Worm (Caenorhabditis elegans) whole organism, mixed stage, embryonic: ENCODE data around the gene C17H12.8.

Experiments used
- M03D4.4 ChIP-seq: sonication (generic microtip); optimal IDR thresholded peaks from 2 replicates; lab custom pipeline; 2017; ENCODE audit warnings: mild to moderate bottlenecking, missing genetic modification characterization, missing compliant biosample characterization
- bed-3 ChIP-seq: fragments of 200-800 bp; sonication (Bioruptor generic); optimal IDR thresholded peaks from 3 replicates; lab custom pipeline; 2018; ENCODE audit warnings: mild to moderate bottlenecking, missing genetic modification characterization, moderate library complexity, missing compliant biosample characterization
- ceh-39 ChIP-seq: fragments of 150-350 bp; optimal IDR thresholded peaks from 2 replicates; lab custom pipeline; 2014; ENCODE audit warnings: missing biosample characterization, missing genetic modification characterization
- ceh-43 ChIP-seq: fragments of 200-800 bp; sonication (Bioruptor generic); optimal IDR thresholded peaks from 2 replicates; lab custom pipeline; 2018; ENCODE audit warnings: mild to moderate bottlenecking, missing genetic modification characterization, moderate library complexity, missing compliant biosample characterization
- ces-1 ChIP-seq: fragments of 150-350 bp; optimal IDR thresholded peaks from 2 replicates; lab custom pipeline; 2014; ENCODE audit warnings: missing biosample characterization, missing genetic modification reagents, missing genetic modification characterization
- cnd-1 ChIP-seq: fragments of 200-800 bp; sonication (Bioruptor generic); optimal IDR thresholded peaks from 2 replicates; lab custom pipeline; 2018; ENCODE audit warnings: mild to moderate bottlenecking, missing genetic modification characterization, missing compliant biosample characterization
- drap-1 ChIP-seq: fragments of 200-800 bp; sonication (Bioruptor generic); optimal IDR thresholded peaks from 3 replicates; lab custom pipeline; 2018; ENCODE audit warnings: mild to moderate bottlenecking, missing genetic modification characterization, missing compliant biosample characterization
- elt-1 ChIP-seq: sonication (generic microtip); optimal IDR thresholded peaks from 2 replicates; lab custom pipeline; 2017; ENCODE audit warnings: missing genetic modification characterization, mild to moderate bottlenecking, missing compliant biosample characterization, antibody characterized with exemption, moderate library complexity, borderline replicate concordance; ENCODE audit not compliant: insufficient read depth
- elt-3 ChIP-seq: fragments of 150-350 bp; optimal IDR thresholded peaks from 2 replicates; lab custom pipeline; 2014; ENCODE audit warnings: missing biosample characterization, missing genetic modification characterization
- flh-1 ChIP-seq: fragments of 200-800 bp; sonication (Bioruptor generic); optimal IDR thresholded peaks from 2 replicates; lab custom pipeline; 2018; ENCODE audit warnings: mild to moderate bottlenecking, missing genetic modification characterization, moderate library complexity, missing compliant biosample characterization
- ham-2 ChIP-seq: fragments of 200-800 bp; sonication (Bioruptor generic); optimal IDR thresholded peaks from 2 replicates; lab custom pipeline; 2018; ENCODE audit warnings: mild to moderate bottlenecking, missing genetic modification characterization, missing compliant biosample characterization
- hlh-1 ChIP-seq: fragments of 150-350 bp; optimal IDR thresholded peaks from 2 replicates; lab custom pipeline; 2014; ENCODE audit warnings: missing biosample characterization, missing genetic modification reagents, missing genetic modification characterization
- lin-13 ChIP-seq: fragments of 150-350 bp; optimal IDR thresholded peaks from 2 replicates; lab custom pipeline; 2014; ENCODE audit warnings: missing biosample characterization, missing genetic modification characterization
- lin-32 ChIP-seq: fragments of 200-800 bp; sonication (Bioruptor generic); optimal IDR thresholded peaks from 2 replicates; lab custom pipeline; 2018; ENCODE audit warnings: mild to moderate bottlenecking, missing genetic modification characterization, missing compliant biosample characterization
- lsy-2 ChIP-seq: fragments of 150-350 bp; optimal IDR thresholded peaks from 2 replicates; lab custom pipeline; 2014; ENCODE audit warnings: missing biosample characterization, missing genetic modification characterization
- mep-1 ChIP-seq: fragments of 150-350 bp; optimal IDR thresholded peaks from 2 replicates; lab custom pipeline; 2017; ENCODE audit warnings: missing biosample characterization, missing genetic modification reagents, missing genetic modification characterization, inconsistent platforms
- mls-2 ChIP-seq: sonication (generic microtip); optimal IDR thresholded peaks from 2 replicates; lab custom pipeline; 2016; ENCODE audit warnings: mild to moderate bottlenecking, missing genetic modification characterization, moderate library complexity, missing compliant biosample characterization
- nhr-12 ChIP-seq: fragments of 150-350 bp; optimal IDR thresholded peaks from 2 replicates; lab custom pipeline; 2014; ENCODE audit warnings: missing biosample characterization, missing genetic modification characterization
- nhr-2 ChIP-seq: fragments of 150-350 bp; optimal IDR thresholded peaks from 2 replicates; lab custom pipeline; 2014; ENCODE audit warnings: missing biosample characterization, missing genetic modification characterization
- nhr-28 ChIP-seq: fragments of 150-350 bp; optimal IDR thresholded peaks from 2 replicates; lab custom pipeline; 2014; ENCODE audit warnings: missing biosample characterization, missing genetic modification characterization
- nhr-76 ChIP-seq: sonication (generic microtip); optimal IDR thresholded peaks from 2 replicates; lab custom pipeline; 2017; ENCODE audit warnings: missing biosample characterization, missing genetic modification characterization
- pha-4 ChIP-seq: fragments of 150-350 bp; optimal IDR thresholded peaks from 2 replicates; lab custom pipeline; 2018; ENCODE audit warnings: missing biosample characterization, missing genetic modification reagents, missing genetic modification characterization
- snpc-4 ChIP-seq: fragments of 150-350 bp; optimal IDR thresholded peaks from 2 replicates; lab custom pipeline; 2014; ENCODE audit warnings: missing biosample characterization, missing genetic modification characterization
- sptf-1 ChIP-seq: sonication (generic microtip); optimal IDR thresholded peaks from 2 replicates; lab custom pipeline; 2017; ENCODE audit warnings: mild to moderate bottlenecking, missing genetic modification characterization, moderate library complexity, missing compliant biosample characterization
- tbx-8 ChIP-seq: fragments of 200-800 bp; sonication (Bioruptor generic); optimal IDR thresholded peaks from 2 replicates; lab custom pipeline; 2018; ENCODE audit warnings: mild to moderate bottlenecking, missing genetic modification characterization, moderate library complexity, missing compliant biosample characterization
- unc-39 ChIP-seq: fragments of 150-350 bp; optimal IDR thresholded peaks from 2 replicates; lab custom pipeline; 2014; ENCODE audit warnings: missing biosample characterization, missing genetic modification characterization
- unc-62 ChIP-seq: fragments of 150-350 bp; optimal IDR thresholded peaks from 2 replicates; lab custom pipeline; 2014; ENCODE audit warnings: missing biosample characterization, missing genetic modification reagents, missing genetic modification characterization
- zip-8 ChIP-seq: fragments of 150-350 bp; optimal IDR thresholded peaks from 2 replicates; lab custom pipeline; 2014; ENCODE audit warnings: missing biosample characterization, missing genetic modification characterization
- ztf-11 ChIP-seq: fragments of 150-350 bp; optimal IDR thresholded peaks from 2 replicates; lab custom pipeline; 2014; ENCODE audit warnings: missing biosample characterization, missing genetic modification characterization

Gene C17H12.8

DNA sequence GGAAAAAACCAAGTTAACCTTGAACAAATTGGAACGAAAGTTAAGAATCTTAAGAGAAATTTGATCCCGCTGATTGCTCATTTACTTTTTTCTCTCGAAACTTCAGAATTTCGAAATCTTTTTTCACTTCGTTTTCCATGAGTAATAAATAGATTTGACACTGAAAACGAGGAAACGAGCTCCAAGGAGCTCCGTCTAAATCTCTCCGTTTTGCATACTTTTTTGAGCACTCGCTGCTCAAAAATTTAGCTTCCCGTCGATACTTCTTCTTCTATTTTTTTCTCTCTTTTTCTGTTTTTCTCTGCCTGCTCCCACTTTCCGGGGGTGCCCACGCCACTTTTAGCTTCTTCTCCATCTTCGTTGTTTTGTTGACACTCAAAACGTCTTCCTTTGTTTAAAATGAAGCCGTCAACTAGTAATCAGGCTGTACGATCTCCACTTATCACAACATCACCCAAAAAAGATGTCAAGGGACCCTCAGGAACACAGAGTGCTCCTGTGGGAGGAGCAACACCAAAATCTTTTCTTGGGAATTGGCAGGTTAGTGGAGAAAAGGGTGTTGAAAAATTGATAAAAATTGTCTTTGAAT lies 11.9 kb upstream of the C17H12.8 start, which contains the start of gene C17H12.10:
C17H12.10 (plus strand) TSS at position 325 of the 589 bp plus-strand sequence.
- no peak for TF ChIP-seq hlh-1 (tag; lab: Kevin White, UChicago)
- no peak for TF ChIP-seq snpc-4 (tag; lab: Kevin White, UChicago)
- TF ChIP-seq ceh-39 (tag; lab: Kevin White, UChicago), result no peak
- TF ChIP-seq ces-1 (GFP tag; lab: Kevin White, UChicago), result peak; percentile 84
- TF ChIP-seq nhr-2 (tag; lab: Kevin White, UChicago), result no peak
- no peak for TF ChIP-seq elt-1

- TF ChIP-seq mls-2 (tag; lab: Kevin White, UChicago), result no peak
- TF ChIP-seq lin-13 (tag; lab: Kevin White, UChicago), result no peak
- TF ChIP-seq cnd-1 (tag; lab: Kevin White, UChicago), result no peak
- no peak for TF ChIP-seq lin-32 (GFP tag; lab: Kevin White, UChicago)
- TF ChIP-seq ceh-43 (GFP tag; lab: Kevin White, UChicago), result no peak
- no peak for TF ChIP-seq hlh-1 (tag; lab: Kevin White, UChicago)
- TF ChIP-seq bed-3 (GFP tag; lab: Kevin White, UChicago), result no peak
- no peak for TF ChIP-seq unc-39 (tag; lab: Kevin White, UChicago)
- no peak for TF ChIP-seq flh-1 (GFP tag; lab: Kevin White, UChicago)
- no peak for TF ChIP-seq lsy-2
- TF ChIP-seq zip-8 (tag; lab: Kevin White, UChicago), result no peak
- TF ChIP-seq ces-1 (GFP tag; lab: Kevin White, UChicago), result peak; percentile 63
- TF ChIP-seq mep-1 (tag; lab: Kevin White, UChicago), result peak; percentile 20
- no peak for TF ChIP-seq nhr-12 (tag; lab: Kevin White, UChicago)
- no peak for TF ChIP-seq nhr-28 (tag; lab: Kevin White, UChicago)
- no peak for TF ChIP-seq ztf-11 (tag; lab: Kevin White, UChicago)
- peak; percentile 54 for TF ChIP-seq ham-2 (GFP tag; lab: Kevin White, UChicago)
- TF ChIP-seq snpc-4 (tag; lab: Kevin White, UChicago), result no peak
- TF ChIP-seq drap-1 (GFP tag; lab: Kevin White, UChicago), result peak; percentile 27
- TF ChIP-seq sptf-1 (tag; lab: Kevin White, UChicago), result peak; percentile 6
- no peak for TF ChIP-seq nhr-2 (tag; lab: Kevin White, UChicago)
Observed at ce11 chrIV:6809756-6810155, 8.7 kb upstream of the C17H12.8 start.

DNA sequence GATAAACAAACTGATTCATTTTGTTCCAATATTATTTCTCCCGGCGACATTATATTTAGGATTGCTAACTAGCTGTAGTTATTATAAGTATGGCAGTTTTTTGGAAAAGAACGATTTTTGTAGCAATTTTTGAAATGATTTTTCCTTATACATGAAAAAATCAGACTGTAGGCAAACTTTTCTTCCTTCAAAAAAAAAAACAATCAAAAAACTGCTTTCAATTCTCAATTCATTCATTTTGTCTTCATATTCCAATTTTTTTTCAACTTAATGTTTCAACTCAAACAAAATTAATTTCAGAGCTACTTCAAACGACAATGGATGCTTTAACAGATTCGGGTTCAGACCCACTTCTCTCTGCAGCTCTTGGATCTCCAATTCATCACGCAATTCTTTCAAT lies 6.7 kb upstream of the C17H12.8 start, which contains the start of gene ceh-48:
ceh-48 (plus strand) TSS at position 301 of the 400 bp plus-strand sequence.
- TF ChIP-seq lin-32 (GFP tag; lab: Kevin White, UChicago) (no peak), mls-2 (tag; lab: Kevin White, UChicago) (no peak), zip-8 (tag; lab: Kevin White, UChicago) (no peak), nhr-76 (tag; lab: Kevin White, UChicago) (no peak), elt-3 (no peak), snpc-4 (tag; lab: Kevin White, UChicago) (no peak), ceh-39 (tag; lab: Kevin White, UChicago) (no peak), unc-62 (GFP tag; lab: Kevin White, UChicago) (no peak)

DNA sequence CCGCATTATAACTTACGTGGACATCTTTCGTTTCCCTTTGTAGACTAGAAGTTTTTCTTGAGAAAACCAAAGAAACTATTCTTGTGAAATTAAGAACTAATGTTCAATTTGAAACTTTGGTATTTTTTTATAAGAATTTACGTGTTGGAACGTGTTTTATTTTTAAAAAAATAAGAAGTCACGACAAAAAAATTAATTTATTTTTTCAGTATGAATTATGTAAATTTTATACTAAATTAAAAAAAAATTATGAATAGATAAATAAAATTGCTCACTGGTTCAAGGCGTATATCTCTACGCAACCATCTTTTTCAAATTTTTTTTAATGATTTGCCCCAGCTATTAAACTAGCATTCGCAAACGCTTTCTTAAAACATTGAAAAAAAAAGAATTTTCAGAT lies 949 bp upstream of the C17H12.8 start, which contains the start of gene C17H12.5:
C17H12.5 (minus strand) TSS at position 101 of the 400 bp plus-strand sequence.
- TF ChIP-seq pha-4 (tag; lab: Kevin White, UChicago) (no peak), mep-1 (tag; lab: Kevin White, UChicago) (no peak), flh-1 (GFP tag; lab: Kevin White, UChicago) (no peak), lsy-2 (no peak), nhr-76 (tag; lab: Kevin White, UChicago) (no peak), mls-2 (tag; lab: Kevin White, UChicago) (no peak)

DNA sequence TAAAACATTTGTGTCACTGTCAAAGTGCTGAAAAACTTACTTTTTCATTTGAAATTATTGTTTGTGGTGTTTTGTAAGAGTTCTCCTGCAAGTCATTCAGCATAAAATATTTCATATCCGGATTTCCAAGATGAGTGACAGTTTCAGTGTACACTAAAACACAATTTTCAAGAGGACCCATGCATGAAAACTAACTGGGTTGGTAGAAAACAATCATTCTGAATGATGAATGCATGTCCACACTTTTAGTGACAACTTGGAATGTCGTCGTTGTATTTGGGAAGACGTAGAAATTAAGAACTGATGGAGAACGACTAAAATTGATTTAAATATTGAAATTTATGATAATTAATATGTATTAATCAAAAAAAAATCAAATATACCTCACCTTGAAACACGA lies 3.2 kb downstream of the C17H12.8 start:
- TF ChIP-seq pha-4 (tag; lab: Kevin White, UChicago) (no peak), sptf-1 (tag; lab: Kevin White, UChicago) (no peak), M03D4.4 (tag; lab: Kevin White, UChicago) (no peak), nhr-2 (tag; lab: Kevin White, UChicago) (no peak), ces-1 (GFP tag; lab: Kevin White, UChicago) (no peak), cnd-1 (tag; lab: Kevin White, UChicago) (no peak), tbx-8 (no peak)
